Fruit fly (Drosophila melanogaster): ENCODE measurements around the gene CG31551.

- TF ChIP-seq CG8478 (optimal IDR thresholded peaks at IDR 0.05) (no peak), CTCF (optimal IDR thresholded peaks at IDR 0.05) (no peak)
These were observed 14.6 kb upstream of the CG31551 start, which contains the start of gene Atu for dm6 chr3R:5613114-5613443.

Data from S2 (cell line).